Worm (Caenorhabditis elegans) whole organism, early embryonic: ENCODE data around the gene F53H2.1.

ENCODE experiments used
- aly-1 ChIP-seq: sonication (generic microtip); optimal IDR thresholded peaks from 2 replicates; lab custom pipeline; 2016; ENCODE audit warnings: missing genetic modification characterization, missing compliant biosample characterization
- ama-1 ChIP-seq: fragments of 150-350 bp; optimal IDR thresholded peaks from 2 replicates; lab custom pipeline; 2014
- ceh-13 ChIP-seq: fragments of 200-800 bp; sonication (Bioruptor generic); optimal IDR thresholded peaks from 2 replicates; lab custom pipeline; 2018; ENCODE audit warnings: mild to moderate bottlenecking, missing genetic modification characterization, missing compliant biosample characterization
- ceh-36 ChIP-seq: sonication (generic microtip); optimal IDR thresholded peaks from 2 replicates; lab custom pipeline; 2016; ENCODE audit warnings: missing genetic modification characterization, inconsistent platforms, missing compliant biosample characterization
- ets-7 ChIP-seq: sonication (generic microtip); optimal IDR thresholded peaks from 2 replicates; lab custom pipeline; 2016; ENCODE audit warnings: missing genotype, missing genetic modification characterization, missing compliant biosample characterization
- flt-1 ChIP-seq: fragments of 200-800 bp; sonication (Bioruptor generic); IDR thresholded peaks from 2 replicates; pipeline ENCODE4 v1.3.6; 2022; ENCODE audit warnings: missing genetic modification characterization, missing compliant biosample characterization
- hmbx-1 ChIP-seq: sonication (generic microtip); optimal IDR thresholded peaks from 2 replicates; lab custom pipeline; 2016; ENCODE audit warnings: mild to moderate bottlenecking, missing genetic modification characterization, missing compliant biosample characterization
- hnd-1 ChIP-seq: sonication (generic microtip); optimal IDR thresholded peaks from 2 replicates; lab custom pipeline; 2016; ENCODE audit warnings: missing genetic modification characterization, missing compliant biosample characterization
- pes-1 ChIP-seq: fragments of 200-800 bp; sonication (Bioruptor generic); IDR thresholded peaks from 2 replicates; pipeline ENCODE4 v1.3.6; 2022; ENCODE audit warnings: missing genetic modification reagents, missing genetic modification characterization, missing compliant biosample characterization
- scrt-1 ChIP-seq: fragments of 200-800 bp; sonication (Bioruptor generic); IDR thresholded peaks from 2 replicates; pipeline ENCODE4 v1.3.6; 2022; ENCODE audit warnings: missing genetic modification characterization, missing compliant biosample characterization
- sea-1 ChIP-seq: fragments of 200-800 bp; sonication (Bioruptor generic); conservative IDR thresholded peaks from 2 replicates; pipeline ENCODE4 v1.3.6; 2022; ENCODE audit warnings: missing genetic modification characterization, missing compliant biosample characterization
- tbx-11 ChIP-seq: fragments of 200-800 bp; sonication (Bioruptor generic); IDR thresholded peaks from 2 replicates; pipeline ENCODE4 v1.3.6; 2022; ENCODE audit warnings: missing genetic modification characterization, missing compliant biosample characterization
- tbx-37 ChIP-seq: fragments of 200-800 bp; sonication (Bioruptor generic); conservative IDR thresholded peaks from 2 replicates; pipeline ENCODE4 v1.3.6; 2022; ENCODE audit warnings: missing genetic modification reagents, missing genetic modification characterization, missing compliant biosample characterization
- tra-4 ChIP-seq: sonication (generic microtip); optimal IDR thresholded peaks from 2 replicates; lab custom pipeline; 2017; ENCODE audit warnings: missing genetic modification characterization, missing compliant biosample characterization

- TF ChIP-seq ets-7 (tag; lab: Kevin White, UChicago), result no peak
- no peak for TF ChIP-seq tbx-11 (GFP tag; lab: Robert Waterston, UW)
- TF ChIP-seq hnd-1 (tag; lab: Kevin White, UChicago), result no peak
- no peak for TF ChIP-seq flt-1 (GFP tag; lab: Robert Waterston, UW)
- TF ChIP-seq pes-1, result no peak
- no peak for TF ChIP-seq ama-1 (lab: Kevin White, UChicago)
- no peak for TF ChIP-seq scrt-1 (GFP tag; lab: Robert Waterston, UW)
- TF ChIP-seq sea-1, result no peak
- no peak for TF ChIP-seq ceh-13 (GFP tag; lab: Kevin White, UChicago)
- no peak for TF ChIP-seq tbx-37 (GFP tag; lab: Robert Waterston, UW)
- TF ChIP-seq hmbx-1 (tag; lab: Kevin White, UChicago), result no peak
- TF ChIP-seq tra-4, result no peak
- TF ChIP-seq ceh-36 (tag; lab: Kevin White, UChicago), result no peak
- TF ChIP-seq aly-1 (tag; lab: Kevin White, UChicago), result no peak
Measured at ce11 chrV:20375236-20375635, 12.3 kb upstream of the F53H2.1 start, which contains the start of gene ins-35.
